Worm (Caenorhabditis elegans): ENCODE measurements around the gene emb-27.

DNA sequence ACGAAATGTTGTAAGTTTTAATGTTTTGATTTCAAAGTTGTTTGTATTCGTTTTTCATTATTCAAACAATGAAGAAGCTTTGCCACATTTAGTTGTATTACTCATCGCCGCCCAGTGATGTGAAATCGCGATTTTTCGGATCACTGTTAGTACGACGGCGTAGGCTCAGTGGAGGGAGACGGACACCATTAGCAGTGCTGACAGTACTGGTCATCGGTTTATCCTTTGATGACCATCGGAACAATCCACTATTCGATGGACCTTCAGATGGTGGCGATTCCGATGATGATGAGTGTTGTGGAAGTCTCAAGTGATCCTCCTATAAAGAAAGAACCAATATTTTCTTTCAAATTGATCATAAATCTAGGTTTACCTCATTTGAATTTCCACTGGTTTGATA lies 25.5 kb upstream of the emb-27 start:
- TF ChIP-seq ceh-40 (GFP tag; IDR thresholded peaks at IDR 0.05): no peak
- no peak for TF ChIP-seq attf-3 (GFP tag; conservative IDR thresholded peaks at IDR 0.05)
- TF ChIP-seq Y95B8A.8 (GFP tag; IDR thresholded peaks at IDR 0.05): no peak
- peak; percentile 21 for TF ChIP-seq F49E8.2 (tag; optimal IDR thresholded peaks at IDR 0.05; ENCODE audit: insufficient read depth)
- no peak for TF ChIP-seq unc-62 (GFP tag; optimal IDR thresholded peaks at IDR 0.05)
- no peak for TF ChIP-seq F57A8.1 (GFP tag; optimal IDR thresholded peaks at IDR 0.05)
